Worm (Caenorhabditis elegans) whole organism, L1 larva: Measurements from ENCODE around the gene dph-2.
A peak's percentile ranks its signal among the peaks of the same experiment; 100 is the strongest.

Experiments used
- alr-1 ChIP-seq: fragments of 200-800 bp; sonication (Bioruptor generic); optimal IDR thresholded peaks from 2 replicates; lab custom pipeline; 2018; ENCODE audit warnings: borderline replicate concordance, mild to moderate bottlenecking, missing genetic modification characterization, missing compliant biosample characterization
- aly-2 ChIP-seq: fragments of 150-350 bp; optimal IDR thresholded peaks from 2 replicates; lab custom pipeline; 2014; ENCODE audit warnings: missing biosample characterization, missing genetic modification characterization
- ceh-8 ChIP-seq: fragments of 200-800 bp; sonication (Bioruptor generic); optimal IDR thresholded peaks from 2 replicates; lab custom pipeline; 2018; ENCODE audit warnings: mild to moderate bottlenecking, missing genetic modification characterization, moderate library complexity, missing compliant biosample characterization
- dpl-1 ChIP-seq, 3 experiments: fragments of 150-350 bp in 2 of 3; sonication (generic microtip) in 1 of 3; optimal IDR thresholded peaks; 2 replicates each; lab custom pipeline; 2014 to 2017; ENCODE audit warnings: missing biosample characterization in 3 of 3, missing genetic modification characterization in 3 of 3, missing genetic modification reagents in 3 of 3
- dsc-1 ChIP-seq: sonication (generic microtip); optimal IDR thresholded peaks from 2 replicates; lab custom pipeline; 2016; ENCODE audit warnings: mild to moderate bottlenecking, missing genetic modification characterization, missing compliant biosample characterization
- efl-1 ChIP-seq, 4 experiments: fragments of 150-350 bp; optimal IDR thresholded peaks in 3 of 4; peaks in 1 of 4; 1 replicate in 1 of 4; 2 replicates in 3 of 4; lab custom pipeline; 2014; ENCODE audit warnings: missing biosample characterization in 2 of 4, missing genetic modification characterization in 2 of 4, missing genetic modification reagents in 2 of 4
- efl-3 ChIP-seq: fragments of 200-800 bp; sonication (Bioruptor generic); optimal IDR thresholded peaks from 2 replicates; lab custom pipeline; 2018; ENCODE audit warnings: mild to moderate bottlenecking, missing genetic modification characterization, missing compliant biosample characterization
- egl-27 ChIP-seq, 2 experiments: fragments of 150-350 bp in 1 of 2; sonication (generic microtip); optimal IDR thresholded peaks; 3 replicates each; lab custom pipeline; 2017 to 2018; ENCODE audit warnings: missing biosample characterization in 2 of 2, missing genetic modification characterization in 2 of 2, missing genetic modification reagents in 2 of 2
- elt-2 ChIP-seq: sonication (generic microtip); optimal IDR thresholded peaks from 2 replicates; lab custom pipeline; 2016; ENCODE audit warnings: missing genetic modification characterization, mild to moderate bottlenecking, inconsistent platforms, missing compliant biosample characterization, missing genetic modification reagents
- ets-5 ChIP-seq: fragments of 200-800 bp; sonication (Bioruptor generic); IDR thresholded peaks from 2 replicates; pipeline ENCODE4 v1.3.6; 2022; ENCODE audit warnings: missing genetic modification characterization, missing compliant biosample characterization
- fkh-4 ChIP-seq: sonication (generic microtip); optimal IDR thresholded peaks from 2 replicates; lab custom pipeline; 2016; ENCODE audit warnings: missing compliant biosample characterization, missing genetic modification characterization, borderline replicate concordance
- fkh-8 ChIP-seq: sonication (generic microtip); optimal IDR thresholded peaks from 2 replicates; lab custom pipeline; 2016; ENCODE audit warnings: mild to moderate bottlenecking, missing genetic modification characterization, missing compliant biosample characterization
- grh-1 ChIP-seq: fragments of 200-800 bp; sonication (Bioruptor generic); IDR thresholded peaks from 2 replicates; pipeline ENCODE4 v1.3.6; 2022; ENCODE audit warnings: missing genetic modification reagents, missing genetic modification characterization, missing compliant biosample characterization
- hlh-4 ChIP-seq: sonication (generic microtip); optimal IDR thresholded peaks from 2 replicates; lab custom pipeline; 2016; ENCODE audit warnings: mild to moderate bottlenecking, missing genetic modification characterization, missing compliant biosample characterization
- jun-1 ChIP-seq: fragments of 150-350 bp; optimal IDR thresholded peaks from 2 replicates; lab custom pipeline; 2014; ENCODE audit warnings: missing biosample characterization, missing genetic modification reagents, missing genetic modification characterization
- lin-13 ChIP-seq: fragments of 150-350 bp; optimal IDR thresholded peaks from 2 replicates; lab custom pipeline; 2014; ENCODE audit warnings: missing biosample characterization, missing genetic modification reagents, missing genetic modification characterization
- lin-15B ChIP-seq: fragments of 150-350 bp; sonication (generic microtip); optimal IDR thresholded peaks from 3 replicates; lab custom pipeline; 2014; ENCODE audit warnings: missing biosample characterization, missing genetic modification characterization
- lir-3 ChIP-seq: sonication (generic microtip); optimal IDR thresholded peaks from 2 replicates; lab custom pipeline; 2016; ENCODE audit warnings: mild to moderate bottlenecking, missing genetic modification characterization, moderate library complexity, missing compliant biosample characterization; ENCODE audit not compliant: poor library complexity
- mdl-1 ChIP-seq, 2 experiments: fragments of 150-350 bp; optimal IDR thresholded peaks; 2 replicates each; lab custom pipeline; 2014 to 2017; ENCODE audit warnings: missing biosample characterization in 2 of 2, missing genetic modification characterization in 2 of 2, inconsistent platforms in 1 of 2
- mef-2 ChIP-seq: fragments of 150-350 bp; optimal IDR thresholded peaks from 2 replicates; lab custom pipeline; 2014; ENCODE audit warnings: missing biosample characterization, missing genetic modification characterization
- nhr-19 ChIP-seq: fragments of 200-800 bp; sonication (Bioruptor generic); conservative IDR thresholded peaks from 2 replicates; pipeline ENCODE4 v1.3.6; 2022; ENCODE audit warnings: missing genetic modification characterization, missing compliant biosample characterization
- nhr-20 ChIP-seq: sonication (generic microtip); optimal IDR thresholded peaks from 2 replicates; lab custom pipeline; 2016; ENCODE audit warnings: mild to moderate bottlenecking, missing genetic modification characterization, missing compliant biosample characterization
- nhr-237 ChIP-seq: fragments of 150-350 bp; optimal IDR thresholded peaks from 2 replicates; lab custom pipeline; 2014; ENCODE audit warnings: missing biosample characterization, missing genetic modification characterization
- nhr-47 ChIP-seq: sonication (generic microtip); optimal IDR thresholded peaks from 2 replicates; lab custom pipeline; 2016; ENCODE audit warnings: mild to moderate bottlenecking, missing genetic modification characterization, moderate library complexity, missing compliant biosample characterization
- nhr-71 ChIP-seq: sonication (generic microtip); optimal IDR thresholded peaks from 2 replicates; lab custom pipeline; 2016; ENCODE audit warnings: mild to moderate bottlenecking, missing genetic modification characterization, moderate library complexity, missing compliant biosample characterization
- nhr-84 ChIP-seq: sonication (generic microtip); optimal IDR thresholded peaks from 2 replicates; lab custom pipeline; 2017; ENCODE audit warnings: missing biosample characterization, missing genetic modification characterization
- sptf-1 ChIP-seq: fragments of 150-350 bp; optimal IDR thresholded peaks from 2 replicates; lab custom pipeline; 2014; ENCODE audit warnings: missing biosample characterization, missing genetic modification characterization
- swsn-7 ChIP-seq: sonication (generic microtip); optimal IDR thresholded peaks from 2 replicates; lab custom pipeline; 2016; ENCODE audit warnings: missing genetic modification characterization, missing compliant biosample characterization
- tlp-1 ChIP-seq: fragments of 150-350 bp; optimal IDR thresholded peaks from 2 replicates; lab custom pipeline; 2014; ENCODE audit warnings: missing biosample characterization, missing genetic modification characterization
- unc-62 ChIP-seq: fragments of 150-350 bp; optimal IDR thresholded peaks from 2 replicates; lab custom pipeline; 2014; ENCODE audit warnings: missing biosample characterization, missing genetic modification reagents, missing genetic modification characterization
- unc-86 ChIP-seq: sonication (generic microtip); optimal IDR thresholded peaks from 2 replicates; lab custom pipeline; 2016; ENCODE audit warnings: missing genetic modification characterization, missing compliant biosample characterization
- vab-15 ChIP-seq: sonication (generic microtip); optimal IDR thresholded peaks from 2 replicates; lab custom pipeline; 2017; ENCODE audit warnings: missing genotype, mild to moderate bottlenecking, missing genetic modification characterization, missing compliant biosample characterization
- xbp-1 ChIP-seq: sonication (generic microtip); optimal IDR thresholded peaks from 2 replicates; lab custom pipeline; 2016; ENCODE audit warnings: missing genetic modification characterization, missing compliant biosample characterization

The dph-2 gene

DNA sequence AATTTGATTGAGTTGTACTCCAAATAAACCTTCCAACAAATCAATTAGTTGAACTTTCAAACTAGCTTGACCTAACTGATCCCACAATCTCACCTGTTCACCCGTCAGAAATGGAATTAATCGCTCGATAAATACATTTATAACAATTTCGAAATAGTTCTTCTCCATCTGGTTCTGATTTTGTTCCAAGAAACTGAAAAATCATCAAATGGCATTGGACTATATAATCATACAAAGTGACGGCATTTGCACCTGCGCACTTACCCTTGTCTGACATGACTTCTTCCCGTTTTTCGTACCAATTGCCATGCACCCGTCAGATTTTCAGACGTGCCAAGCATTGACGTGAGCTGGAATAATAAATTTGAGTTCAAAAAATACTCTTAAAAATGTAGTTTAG lies 16.6 kb upstream of the dph-2 start:
- TF ChIP-seq xbp-1 (tag; lab: Kevin White, UChicago) (no peak), unc-86 (tag; lab: Kevin White, UChicago) (no peak), fkh-4 (tag; lab: Kevin White, UChicago) (no peak), fkh-8 (tag; lab: Kevin White, UChicago) (peak; percentile 83), nhr-47 (peak; percentile 53), unc-62 (no peak), hlh-4 (peak; percentile 72), ceh-8 (GFP tag; lab: Kevin White, UChicago) (no peak), swsn-7 (peak; percentile 3), nhr-71 (tag; lab: Kevin White, UChicago) (peak; percentile 63), egl-27 (tag; optimal IDR thresholded peaks at IDR 0.05; lab: Kevin White, UChicago) (no peak), efl-1 (optimal IDR thresholded peaks at IDR 0.05; lab: Kevin White, UChicago) (no peak), efl-1 (GFP tag; optimal IDR thresholded peaks at IDR 0.05 in 1 of 2; lab: Kevin White, UChicago) (no peak)

DNA sequence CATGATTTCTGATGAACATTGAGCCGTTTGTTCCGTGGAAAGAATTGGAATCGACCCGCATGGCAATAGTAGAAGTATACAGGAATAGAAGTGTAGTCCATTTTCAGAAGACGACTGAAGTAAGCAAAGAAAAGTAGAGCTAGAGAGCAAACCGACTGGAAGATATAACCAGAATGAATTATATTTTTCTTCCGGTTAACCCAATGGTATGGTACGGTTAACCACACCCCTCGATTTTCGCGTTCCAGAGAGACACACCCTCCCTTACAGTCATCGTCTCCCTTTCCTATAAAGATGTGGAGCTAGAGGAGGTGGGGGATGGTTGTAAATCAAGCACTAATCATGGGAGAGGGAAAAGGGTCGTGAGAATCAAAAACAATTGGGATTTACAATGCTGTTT lies 9.0 kb upstream of the dph-2 start, which contains the start of gene C09G5.14:
TSS of gene C09G5.14 (minus strand) at position 101 of the 400 bp plus-strand sequence.
- TF ChIP-seq xbp-1 (tag; lab: Kevin White, UChicago) = no peak
- TF ChIP-seq grh-1 (GFP tag; lab: Robert Waterston, UW) = no peak
- TF ChIP-seq fkh-4 (tag; lab: Kevin White, UChicago) = no peak
- no peak for TF ChIP-seq ets-5 (GFP tag; lab: Robert Waterston, UW)
- no peak for TF ChIP-seq nhr-237
- no peak for TF ChIP-seq unc-86 (tag; lab: Kevin White, UChicago)
- TF ChIP-seq lin-13 (GFP tag; lab: Kevin White, UChicago) = no peak
- TF ChIP-seq nhr-20 (tag; lab: Kevin White, UChicago) = no peak
- TF ChIP-seq aly-2 (tag; lab: Kevin White, UChicago) = no peak
- TF ChIP-seq dpl-1 (GFP tag; optimal IDR thresholded peaks at IDR 0.05; lab: Kevin White, UChicago) = no peak
- no peak for TF ChIP-seq jun-1
- no peak for TF ChIP-seq nhr-19 (GFP tag; lab: Robert Waterston, UW)
- TF ChIP-seq efl-3 = no peak
- no peak for TF ChIP-seq alr-1 (tag; lab: Kevin White, UChicago)
- TF ChIP-seq lin-15B (tag; lab: Kevin White, UChicago) = no peak
- no peak for TF ChIP-seq elt-2 (tag; lab: Kevin White, UChicago)
- TF ChIP-seq sptf-1 (tag; lab: Kevin White, UChicago) = no peak
- no peak for TF ChIP-seq dsc-1 (tag; lab: Kevin White, UChicago)
- TF ChIP-seq, all 84 proteins: peak for 0

DNA sequence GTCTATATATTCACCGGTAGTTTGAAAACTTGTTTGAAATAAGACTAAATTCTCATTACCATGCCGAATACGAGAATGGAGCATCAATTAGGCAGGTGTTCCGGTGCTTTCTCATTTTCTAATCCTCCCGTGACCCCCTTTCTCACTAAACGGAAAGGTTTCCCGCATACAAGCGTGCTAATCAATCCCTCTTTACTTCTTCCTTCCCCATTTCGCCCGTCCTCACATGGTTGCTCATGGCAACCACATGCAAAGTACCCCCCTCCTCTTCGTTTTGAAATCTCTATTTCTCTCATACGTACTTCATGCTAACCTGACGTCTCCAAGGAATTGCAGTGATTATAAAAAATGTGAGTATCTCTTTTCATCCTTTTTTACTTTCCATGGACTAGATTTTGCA lies 5.8 kb upstream of the dph-2 start, which contains the start of gene mks-5:
TSS of gene mks-5 (plus strand) at position 301 of the 400 bp plus-strand sequence.
- peak; percentile 66 for TF ChIP-seq fkh-8 (tag; lab: Kevin White, UChicago)
- no peak for TF ChIP-seq lin-13 (GFP tag; lab: Kevin White, UChicago)

DNA sequence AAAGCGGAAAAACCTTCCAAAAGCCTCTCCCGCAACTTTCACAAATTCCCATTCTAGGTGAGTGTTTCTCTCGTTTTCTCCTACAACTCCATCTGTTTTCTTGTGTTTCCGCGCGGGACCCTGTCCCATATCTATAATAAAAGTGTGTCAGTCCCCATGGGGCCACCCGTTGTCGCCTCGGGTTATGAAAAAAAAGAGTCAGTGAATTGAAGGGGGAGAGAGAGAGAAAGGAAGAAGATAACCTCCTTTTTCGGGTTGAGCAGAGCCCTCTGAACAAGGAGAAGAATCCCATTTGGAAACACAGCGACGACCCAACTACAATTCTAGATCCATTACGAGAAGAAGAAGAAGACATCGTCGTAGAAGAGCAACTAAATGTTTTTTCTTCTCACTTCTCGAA lies 3.0 kb upstream of the dph-2 start, which contains the start of gene C09G5.13:
TSS of gene C09G5.13 (plus strand) at position 301 of the 400 bp plus-strand sequence.
- TF ChIP-seq lir-3 (tag; lab: Kevin White, UChicago) = no peak
- no peak for TF ChIP-seq mdl-1 (tag; optimal IDR thresholded peaks at IDR 0.05; lab: Kevin White, UChicago)
- TF ChIP-seq nhr-84 (tag; lab: Kevin White, UChicago) = no peak
- no peak for TF ChIP-seq efl-1 (optimal IDR thresholded peaks at IDR 0.05; lab: Kevin White, UChicago)
- TF ChIP-seq efl-1 (GFP tag; optimal IDR thresholded peaks at IDR 0.05 in 1 of 2; lab: Kevin White, UChicago) = peak in 1 of 2 experiments; percentile 31

- TF ChIP-seq vab-15 (tag; lab: Kevin White, UChicago) (no peak), tlp-1 (tag; lab: Kevin White, UChicago) (no peak), mef-2 (tag; lab: Kevin White, UChicago) (no peak)
Observed at ce11 chrII:10708660-10709059, 5.4 kb downstream of the dph-2 start, which contains the start of gene bli-1. Gene bli-1 (plus strand): TSS chrII:10708960.
